Fruit fly (Drosophila melanogaster) whole organism, embryonic: ENCODE results near the gene CG4949.

Experiments
- Aef1 ChIP-seq: fragments of 200-800 bp; sonication (Bioruptor generic); IDR thresholded peaks from 3 replicates; pipeline ENCODE4 v1.3.6; 2022; ENCODE audit warnings: missing biosample characterization, missing genetic modification characterization
- Bgb ChIP-seq: fragments of 200-800 bp; sonication (Bioruptor generic); IDR thresholded peaks from 2 replicates; pipeline ENCODE4 v1.3.6; 2022; ENCODE audit warnings: missing biosample characterization, missing genetic modification characterization; ENCODE audit not compliant: partially characterized antibody
- Blimp-1 ChIP-seq: fragments of 200-800 bp; sonication (Bioruptor generic); optimal IDR thresholded peaks from 3 replicates; lab custom pipeline; 2018; ENCODE audit warnings: missing biosample characterization, missing genetic modification characterization, mild to moderate bottlenecking, moderate library complexity, missing genetic modification reagents
- CG10462 ChIP-seq: fragments of 200-800 bp; sonication (Bioruptor generic); optimal IDR thresholded peaks from 2 replicates; lab custom pipeline; 2016; ENCODE audit warnings: missing biosample characterization, missing genetic modification characterization
- CG11085 ChIP-seq: fragments of 200-800 bp; sonication (Bioruptor generic); IDR thresholded peaks from 2 replicates; pipeline ENCODE4 v1.3.6; 2022; ENCODE audit warnings: missing biosample characterization, missing genetic modification characterization
- CG12299 ChIP-seq: fragments of 200-800 bp; sonication (Bioruptor generic); optimal IDR thresholded peaks from 2 replicates; lab custom pipeline; 2018; ENCODE audit warnings: missing biosample characterization, mild to moderate bottlenecking, missing genetic modification characterization
- CG12769 ChIP-seq: fragments of 200-800 bp; sonication (Bioruptor generic); optimal IDR thresholded peaks from 2 replicates; lab custom pipeline; 2019; ENCODE audit warnings: missing biosample characterization, mild to moderate bottlenecking, missing genetic modification characterization, moderate library complexity
- CG17361 ChIP-seq: fragments of 200-800 bp; sonication (Bioruptor generic); IDR thresholded peaks from 3 replicates; pipeline ENCODE4 v1.3.6; 2022; ENCODE audit warnings: missing biosample characterization, missing genetic modification characterization
- CG17385 ChIP-seq: fragments of 200-800 bp; sonication (Bioruptor generic); optimal IDR thresholded peaks from 3 replicates; lab custom pipeline; 2018; ENCODE audit warnings: missing biosample characterization, mild to moderate bottlenecking, missing genetic modification characterization
- CG2199 ChIP-seq: fragments of 200-800 bp; sonication (Bioruptor generic); IDR thresholded peaks from 3 replicates; pipeline ENCODE4 v1.3.6; 2022; ENCODE audit warnings: missing biosample characterization, missing genetic modification characterization
- CG3163 ChIP-seq: fragments of 200-800 bp; sonication (Bioruptor generic); optimal IDR thresholded peaks from 3 replicates; lab custom pipeline; 2016; ENCODE audit warnings: missing biosample characterization, missing genetic modification characterization
- CG32532 ChIP-seq: fragments of 200-800 bp; sonication (Bioruptor generic); IDR thresholded peaks from 2 replicates; pipeline ENCODE4 v1.3.6; 2022; ENCODE audit warnings: missing biosample characterization, missing genetic modification characterization
- CG33213 ChIP-seq: fragments of 200-800 bp; sonication (Bioruptor generic); optimal IDR thresholded peaks from 3 replicates; lab custom pipeline; 2016; ENCODE audit warnings: missing biosample characterization, missing genetic modification characterization
- CG33557 ChIP-seq: fragments of 200-800 bp; sonication (Bioruptor generic); optimal IDR thresholded peaks from 2 replicates; lab custom pipeline; 2019; ENCODE audit warnings: missing biosample characterization, mild to moderate bottlenecking, missing genetic modification characterization, moderate library complexity
- CG3995 ChIP-seq: fragments of 200-800 bp; sonication (Bioruptor generic); optimal IDR thresholded peaks from 3 replicates; lab custom pipeline; 2016; ENCODE audit warnings: missing biosample characterization, missing genetic modification characterization
- CG4360 ChIP-seq: fragments of 200-800 bp; sonication (Bioruptor generic); IDR thresholded peaks from 2 replicates; pipeline ENCODE4 v1.3.6; 2022; ENCODE audit warnings: missing biosample characterization, missing genetic modification characterization
- CG7928 ChIP-seq: fragments of 200-800 bp; sonication (Bioruptor generic); optimal IDR thresholded peaks from 2 replicates; lab custom pipeline; 2017; ENCODE audit warnings: missing biosample characterization, mild to moderate bottlenecking, missing genetic modification characterization
- D19A ChIP-seq: fragments of 200-800 bp; optimal IDR thresholded peaks from 3 replicates; lab custom pipeline; 2019; ENCODE audit warnings: missing biosample characterization, mild to moderate bottlenecking, missing genetic modification characterization, moderate library complexity
- Dip3 ChIP-seq: fragments of 200-800 bp; sonication (Bioruptor generic); optimal IDR thresholded peaks from 3 replicates; lab custom pipeline; 2016; ENCODE audit warnings: missing biosample characterization, missing genetic modification characterization
- ERR ChIP-seq: fragments of 200-800 bp; sonication (Bioruptor generic); optimal IDR thresholded peaks from 2 replicates; lab custom pipeline; 2016; ENCODE audit warnings: missing biosample characterization, missing genetic modification characterization
- GATAe ChIP-seq: fragments of 200-800 bp; sonication (Bioruptor generic); conservative IDR thresholded peaks from 2 replicates; pipeline ENCODE4 v1.3.6; 2022; ENCODE audit warnings: missing biosample characterization, missing genetic modification characterization
- H15 ChIP-seq: fragments of 200-800 bp; sonication (Bioruptor generic); IDR thresholded peaks from 3 replicates; pipeline ENCODE4 v1.3.6; 2022; ENCODE audit warnings: missing biosample characterization, missing genetic modification characterization
- Hr51 ChIP-seq, 2 experiments: fragments of 200-800 bp; sonication (Bioruptor generic); optimal IDR thresholded peaks; 2 replicates in 1 of 2; 3 replicates in 1 of 2; lab custom pipeline; 2016 to 2018; ENCODE audit warnings: missing biosample characterization in 2 of 2, missing genetic modification characterization in 2 of 2, mild to moderate bottlenecking in 1 of 2, moderate library complexity in 1 of 2
- Pdp1 ChIP-seq, 2 experiments: fragments of 200-800 bp; sonication (Bioruptor generic); optimal IDR thresholded peaks; 3 replicates each; lab custom pipeline; 2016; ENCODE audit warnings: missing biosample characterization in 2 of 2, missing genetic modification characterization in 2 of 2, mild to moderate bottlenecking in 1 of 2, moderate library complexity in 1 of 2
- Sox102F ChIP-seq: fragments of 200-800 bp; sonication (Bioruptor generic); optimal IDR thresholded peaks from 2 replicates; lab custom pipeline; 2018; ENCODE audit warnings: missing biosample characterization, mild to moderate bottlenecking, missing genetic modification characterization, moderate library complexity
- Stat92E ChIP-seq, 3 experiments: fragments of >200 bp in 2 of 3; fragments of 200-800 bp in 1 of 3; sonication (Bioruptor generic) in 1 of 3; optimal IDR thresholded peaks; 2 replicates each; lab custom pipeline; 2017 to 2019; ENCODE audit warnings: missing biosample characterization in 3 of 3, missing genetic modification characterization in 3 of 3, mild to moderate bottlenecking in 1 of 3, moderate library complexity in 1 of 3
- Xrp1 ChIP-seq: fragments of 200-800 bp; sonication (Bioruptor generic); IDR thresholded peaks from 2 replicates; pipeline ENCODE4 v1.3.6; 2022; ENCODE audit warnings: missing biosample characterization, missing genetic modification characterization
- bsh ChIP-seq, 2 experiments: fragments of 200-800 bp; sonication (Bioruptor generic); optimal IDR thresholded peaks; 2 replicates each; lab custom pipeline; 2017 to 2018; ENCODE audit warnings: mild to moderate bottlenecking in 2 of 2, missing biosample characterization in 2 of 2, missing genetic modification characterization in 2 of 2, moderate library complexity in 1 of 2
- cg ChIP-seq: fragments of 200-800 bp; sonication (Bioruptor generic); optimal IDR thresholded peaks from 3 replicates; lab custom pipeline; 2019; ENCODE audit warnings: missing biosample characterization, mild to moderate bottlenecking, missing genetic modification characterization, moderate library complexity
- chinmo ChIP-seq: fragments of 200-800 bp; sonication (Bioruptor generic); IDR thresholded peaks from 4 replicates; pipeline ENCODE4 v1.3.6; 2022; ENCODE audit warnings: missing biosample characterization, missing genetic modification characterization; ENCODE audit not compliant: partially characterized antibody
- crol ChIP-seq: fragments of 200-800 bp; sonication (Bioruptor generic); IDR thresholded peaks from 2 replicates; pipeline ENCODE4 v1.3.6; 2022; ENCODE audit warnings: missing biosample characterization, missing genetic modification characterization
- exex ChIP-seq: fragments of 200-800 bp; sonication (Bioruptor generic); optimal IDR thresholded peaks from 4 replicates; lab custom pipeline; 2018; ENCODE audit warnings: missing biosample characterization, mild to moderate bottlenecking, missing genetic modification characterization, moderate library complexity
- fd64A ChIP-seq: fragments of 200-800 bp; sonication (Bioruptor generic); optimal IDR thresholded peaks from 3 replicates; lab custom pipeline; 2018; ENCODE audit warnings: missing biosample characterization, mild to moderate bottlenecking, missing genetic modification characterization
- lab ChIP-seq: fragments of 200-800 bp; sonication (Bioruptor generic); optimal IDR thresholded peaks from 3 replicates; lab custom pipeline; 2017; ENCODE audit warnings: missing biosample characterization, missing genetic modification characterization, mild to moderate bottlenecking, moderate library complexity, missing genetic modification reagents
- mirr ChIP-seq: fragments of 200-800 bp; sonication (Bioruptor generic); optimal IDR thresholded peaks from 3 replicates; lab custom pipeline; 2018; ENCODE audit warnings: missing biosample characterization, mild to moderate bottlenecking, missing genetic modification characterization
- nau ChIP-seq: fragments of 200-800 bp; sonication (Bioruptor generic); optimal IDR thresholded peaks from 3 replicates; lab custom pipeline; 2017; ENCODE audit warnings: missing biosample characterization, mild to moderate bottlenecking, missing genetic modification characterization, missing genetic modification reagents
- prd ChIP-seq, 3 experiments: fragments of >200 bp in 2 of 3; fragments of 200-800 bp in 1 of 3; sonication (Bioruptor generic) in 1 of 3; optimal IDR thresholded peaks in 2 of 3; IDR thresholded peaks in 1 of 3; 2 replicates in 2 of 3; 3 replicates in 1 of 3; pipeline versions ENCODE4 v1.3.6 to Lab custom; 2017 to 2022; ENCODE audit warnings: missing biosample characterization in 1 of 3, missing genetic modification characterization in 1 of 3
- pros ChIP-seq: fragments of 200-800 bp; sonication (Bioruptor generic); optimal IDR thresholded peaks from 3 replicates; lab custom pipeline; 2019; ENCODE audit warnings: missing biosample characterization, mild to moderate bottlenecking, missing genetic modification characterization, moderate library complexity
- ranshi ChIP-seq: fragments of 200-800 bp; sonication (Bioruptor generic); IDR thresholded peaks from 2 replicates; pipeline ENCODE4 v1.3.6; 2022; ENCODE audit warnings: missing biosample characterization, missing genetic modification characterization
- ro ChIP-seq: fragments of 200-800 bp; sonication (Bioruptor generic); IDR thresholded peaks from 2 replicates; pipeline ENCODE4 v1.3.6; 2022; ENCODE audit warnings: missing biosample characterization, missing genetic modification characterization
- sc ChIP-seq, 3 experiments: fragments of >200 bp in 2 of 3; fragments of 200-800 bp in 1 of 3; sonication (Bioruptor generic) in 1 of 3; optimal IDR thresholded peaks; 2 replicates in 2 of 3; 3 replicates in 1 of 3; lab custom pipeline; 2017; ENCODE audit warnings: mild to moderate bottlenecking in 1 of 3, missing biosample characterization in 1 of 3, missing genetic modification characterization in 1 of 3, missing genetic modification reagents in 1 of 3
- sd ChIP-seq: fragments of 200-800 bp; sonication (Bioruptor generic); optimal IDR thresholded peaks from 3 replicates; lab custom pipeline; 2018; ENCODE audit warnings: missing biosample characterization, mild to moderate bottlenecking, missing genetic modification characterization, moderate library complexity
- sens ChIP-seq: fragments of 200-800 bp; sonication (Bioruptor generic); peaks from one replicate; lab custom pipeline; 2016; ENCODE audit warnings: missing biosample characterization, missing genetic modification characterization
- sug ChIP-seq: fragments of 200-800 bp; optimal IDR thresholded peaks from 2 replicates; lab custom pipeline; 2019; ENCODE audit warnings: missing biosample characterization, mild to moderate bottlenecking, missing genetic modification characterization, moderate library complexity
- zen ChIP-seq: fragments of 200-800 bp; sonication (Bioruptor generic); optimal IDR thresholded peaks from 3 replicates; lab custom pipeline; 2018; ENCODE audit warnings: missing biosample characterization, mild to moderate bottlenecking, missing genetic modification characterization, moderate library complexity

CG4949 gene

DNA sequence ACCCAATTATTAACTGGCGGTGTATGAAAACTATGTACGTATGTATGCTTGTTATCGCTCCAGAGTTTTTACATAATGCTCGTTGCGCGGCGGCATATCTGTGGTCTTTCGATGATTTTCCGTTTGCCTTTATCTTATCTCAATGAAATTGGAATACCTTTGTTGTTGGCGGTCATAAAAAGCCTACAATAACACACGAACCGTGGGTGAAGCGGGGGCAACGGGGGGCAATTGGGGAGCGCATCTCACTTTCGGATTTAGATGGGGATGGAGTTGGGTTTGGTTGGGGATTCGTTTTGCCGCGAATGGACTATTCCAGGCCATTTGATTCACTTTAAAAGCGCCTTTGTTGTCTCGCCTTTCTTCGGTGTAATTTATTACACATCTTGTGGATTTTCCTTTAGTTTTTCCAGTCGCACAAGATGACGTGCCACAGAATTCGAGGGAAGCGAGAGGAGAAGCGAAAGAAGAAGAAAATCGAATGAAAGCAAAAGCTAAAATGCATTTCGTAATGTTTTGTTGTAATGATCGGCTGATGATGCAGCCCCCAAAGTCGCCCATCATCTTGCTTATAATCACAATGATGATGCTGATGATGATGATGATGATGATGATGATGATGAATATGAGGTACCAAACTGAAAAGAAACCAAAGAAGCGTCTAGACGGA lies 43.9 kb downstream of the CG4949 start:
- no peak for TF ChIP-seq CG33213 (GFP tag; lab: Kevin White, UChicago)
- TF ChIP-seq ERR (GFP tag; lab: Kevin White, UChicago), result no peak
- TF ChIP-seq Bgb (GFP tag; lab: Robert Waterston, UW), result no peak
- TF ChIP-seq CG12769, result peak; percentile 29
- peak; percentile 48 for TF ChIP-seq sd (tag; lab: Kevin White, UChicago)
- TF ChIP-seq sens (GFP tag; lab: Kevin White, UChicago), result peak; percentile 31
- TF ChIP-seq crol (GFP tag; lab: Robert Waterston, UW), result peak; percentile 88
- TF ChIP-seq zen, result no peak
- TF ChIP-seq sug, result peak; percentile 49
- TF ChIP-seq mirr (GFP tag; lab: Kevin White, UChicago), result peak; percentile 29
- TF ChIP-seq exex (tag; lab: Kevin White, UChicago), result peak; percentile 58
- no peak for TF ChIP-seq Xrp1 (GFP tag; lab: Robert Waterston, UW)
- TF ChIP-seq Pdp1 (GFP tag; optimal IDR thresholded peaks at IDR 0.05; lab: Kevin White, UChicago), result peak in 1 of 2 experiments; percentile 74
- TF ChIP-seq Blimp-1, result peak; percentile 94
- TF ChIP-seq cg (GFP tag; lab: Kevin White, UChicago), result peak; percentile 0
- TF ChIP-seq GATAe (GFP tag; lab: Robert Waterston, UW), result peak; percentile 69
- peak; percentile 37 for TF ChIP-seq lab (GFP tag; lab: Kevin White, UChicago)
- TF ChIP-seq Sox102F (GFP tag; lab: Kevin White, UChicago), result peak; percentile 13
- no peak for TF ChIP-seq CG3163 (GFP tag; lab: Kevin White, UChicago)
- 0 out of 3 replicates have a peak, but pooled peaks have one; percentile 22 for TF ChIP-seq Aef1 (GFP tag; lab: Robert Waterston, UW)
- peak; percentile 64 for TF ChIP-seq pros (GFP tag; lab: Kevin White, UChicago)
- peak; percentile 46; the same call in 1 of the 2 replicates for TF ChIP-seq CG4360 (GFP tag; lab: Robert Waterston, UW)
- peak; percentile 6 for TF ChIP-seq CG33557
- peak; percentile 67 for TF ChIP-seq CG17385 (GFP tag; lab: Kevin White, UChicago)
- peak; percentile 38; the same call in 1 of the 3 replicates for TF ChIP-seq CG2199 (GFP tag; lab: Robert Waterston, UW)
- TF ChIP-seq chinmo (GFP tag; lab: Robert Waterston, UW), result 0 out of 4 replicates have a peak, but pooled peaks have one; percentile 43

DNA sequence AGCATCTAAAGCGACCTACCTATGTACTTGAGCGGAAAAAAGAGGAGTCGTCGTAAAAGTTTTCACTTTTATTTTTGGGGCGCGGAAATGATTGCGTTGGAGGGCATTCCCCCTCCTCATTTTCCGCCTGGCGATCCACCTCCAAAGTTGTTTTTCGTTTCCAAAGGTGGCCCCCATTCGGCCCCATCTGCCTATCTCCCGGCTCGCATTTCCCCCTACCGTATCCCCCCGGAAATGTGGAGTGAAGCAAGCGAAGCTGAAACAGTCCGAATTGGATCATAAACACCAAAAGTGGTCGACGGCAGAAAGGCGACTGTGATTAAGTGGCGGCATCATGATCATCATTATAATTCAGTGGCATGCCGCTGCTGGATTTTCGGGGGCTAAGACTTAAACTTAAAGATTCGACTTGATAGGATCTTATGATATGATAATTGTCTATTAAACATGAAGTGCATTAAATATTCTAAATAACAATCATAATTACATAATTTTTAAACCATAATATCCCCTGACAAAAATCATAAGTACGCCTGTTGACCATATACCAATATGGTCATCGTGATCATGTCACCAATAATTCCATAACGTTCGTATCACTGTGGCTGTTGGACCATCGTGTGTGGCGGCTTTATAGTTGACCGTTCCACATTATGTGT lies 45.0 kb downstream of the CG4949 start:
- TF ChIP-seq bsh (GFP tag; optimal IDR thresholded peaks at IDR 0.05; lab: Kevin White, UChicago) (peak in 1 of 2 experiments; percentile 75), CG11085 (GFP tag; lab: Robert Waterston, UW) (0 out of 2 replicates have a peak, but pooled peaks have one; percentile 37), prd (optimal IDR thresholded peaks at IDR 0.05; lab: Kevin White, UChicago) (no peak), prd (GFP tag; IDR thresholded peaks at IDR 0.05; lab: Robert Waterston, UW) (peak; percentile 73), CG7928 (GFP tag; lab: Kevin White, UChicago) (peak; percentile 11), ranshi (GFP tag; lab: Robert Waterston, UW) (peak; percentile 76), CG32532 (GFP tag; lab: Robert Waterston, UW) (peak; percentile 77), CG10462 (GFP tag; lab: Kevin White, UChicago) (no peak), Dip3 (peak; percentile 20), fd64A (peak; percentile 43), H15 (peak; percentile 51; the same call in 1 of the 3 replicates), Hr51 (GFP tag; optimal IDR thresholded peaks at IDR 0.05; lab: Kevin White, UChicago) (peak; percentile 53 to 86), nau (GFP tag; lab: Kevin White, UChicago) (peak; percentile 62), ro (peak; percentile 21; the same call in 1 of the 2 replicates), CG12299 (tag; lab: Kevin White, UChicago) (peak; percentile 58), pros (GFP tag; lab: Kevin White, UChicago) (no peak), CG3995 (GFP tag; lab: Kevin White, UChicago) (peak; percentile 16), Xrp1 (GFP tag; lab: Robert Waterston, UW) (peak; percentile 79), Stat92E (GFP tag; optimal IDR thresholded peaks at IDR 0.05; lab: Kevin White, UChicago) (no peak), D19A (peak; percentile 63), sc (optimal IDR thresholded peaks at IDR 0.05; lab: Kevin White, UChicago) (no peak), sc (GFP tag; optimal IDR thresholded peaks at IDR 0.05; lab: Kevin White, UChicago) (peak; percentile 4), CG17361 (GFP tag; lab: Robert Waterston, UW) (peak; percentile 76; the same call in 2 of the 3 replicates)
